Worm (Caenorhabditis elegans) whole organism, L1 larva: ENCODE measurements around the gene glr-4.

Experiments
- F16B12.6 ChIP-seq: fragments of 150-350 bp; optimal IDR thresholded peaks from 2 replicates; lab custom pipeline; 2014; ENCODE audit warnings: missing biosample characterization, missing genetic modification characterization
- ceh-90 ChIP-seq: sonication (generic microtip); optimal IDR thresholded peaks from 2 replicates; lab custom pipeline; 2016; ENCODE audit warnings: missing genetic modification characterization, missing compliant biosample characterization
- lin-39 ChIP-seq: fragments of 150-350 bp; optimal IDR thresholded peaks from 2 replicates; lab custom pipeline; 2014; ENCODE audit warnings: missing biosample characterization, missing genetic modification reagents, missing genetic modification characterization
- mef-2 ChIP-seq: fragments of 150-350 bp; optimal IDR thresholded peaks from 2 replicates; lab custom pipeline; 2014; ENCODE audit warnings: missing biosample characterization, missing genetic modification characterization
- nhr-19 ChIP-seq: fragments of 200-800 bp; sonication (Bioruptor generic); conservative IDR thresholded peaks from 2 replicates; pipeline ENCODE4 v1.3.6; 2022; ENCODE audit warnings: missing genetic modification characterization, missing compliant biosample characterization
- nhr-77 ChIP-seq: fragments of 150-350 bp; optimal IDR thresholded peaks from 2 replicates; lab custom pipeline; 2014; ENCODE audit warnings: missing biosample characterization, missing genetic modification characterization
- pag-3 ChIP-seq: sonication (generic microtip); optimal IDR thresholded peaks from 2 replicates; lab custom pipeline; 2017; ENCODE audit warnings: missing genetic modification characterization, mild to moderate bottlenecking, missing compliant biosample characterization, antibody characterized with exemption, borderline replicate concordance; ENCODE audit not compliant: insufficient read depth
- ztf-11 ChIP-seq, 2 experiments: sonication (generic microtip); optimal IDR thresholded peaks; 2 replicates each; lab custom pipeline; 2016 to 2017; ENCODE audit warnings: missing genetic modification characterization in 2 of 2, missing biosample characterization in 1 of 2, missing compliant biosample characterization in 1 of 2
- ztf-4 ChIP-seq: fragments of 150-350 bp; optimal IDR thresholded peaks from 2 replicates; lab custom pipeline; 2014; ENCODE audit warnings: missing biosample characterization, missing genetic modification characterization

DNA sequence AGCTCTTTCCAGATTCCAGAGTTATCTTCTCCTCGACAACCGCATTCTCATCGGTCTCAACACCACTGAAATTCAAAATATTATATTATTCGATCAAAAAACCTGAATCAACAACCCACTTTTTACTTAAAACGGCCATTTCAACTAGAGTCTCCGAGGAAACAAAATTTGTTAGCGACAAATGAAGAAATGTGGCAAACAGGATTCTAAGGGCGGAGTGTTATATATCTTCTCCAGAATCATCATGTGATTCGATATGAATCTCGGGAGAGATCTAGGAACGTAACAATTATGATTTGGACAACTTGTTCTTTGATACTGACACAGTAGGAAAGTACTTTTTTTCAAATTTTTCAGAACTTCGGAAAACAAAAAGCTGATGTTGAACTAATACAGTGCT, 17.9 kb downstream of the glr-4 start:
- no peak for TF ChIP-seq lin-39
- TF ChIP-seq F16B12.6 (tag; lab: Kevin White, UChicago): no peak
- TF ChIP-seq nhr-77 (tag; lab: Kevin White, UChicago): no peak
- TF ChIP-seq mef-2 (tag; lab: Kevin White, UChicago): no peak
- TF ChIP-seq ceh-90 (tag; lab: Kevin White, UChicago): no peak
- TF ChIP-seq pag-3 (tag; lab: Kevin White, UChicago): no peak
- no peak for TF ChIP-seq ztf-11 (tag; optimal IDR thresholded peaks at IDR 0.05; lab: Kevin White, UChicago)
- TF ChIP-seq nhr-19 (GFP tag; lab: Robert Waterston, UW): no peak
- TF ChIP-seq ztf-4: no peak
